Fruit fly (Drosophila melanogaster) whole organism, embryonic: ENCODE results near the gene CG32713.

Source experiments
- Atf3 ChIP-seq: fragments of 200-800 bp; sonication (Bioruptor generic); optimal IDR thresholded peaks from 3 replicates; lab custom pipeline; 2016; ENCODE audit warnings: missing biosample characterization, missing genetic modification characterization
- Awh ChIP-seq: fragments of 200-800 bp; sonication (Bioruptor generic); IDR thresholded peaks from 2 replicates; pipeline ENCODE4, ENCODE4 v1.3.6; 2022; ENCODE audit warnings: missing biosample characterization, missing genetic modification characterization
- BEAF-32 ChIP-seq: fragments of 200-800 bp; sonication (Bioruptor generic); optimal IDR thresholded peaks from 3 replicates; lab custom pipeline; 2017; ENCODE audit warnings: missing biosample characterization, missing genetic modification characterization, mild to moderate bottlenecking, moderate library complexity, missing genetic modification reagents
- CG10274 ChIP-seq: fragments of 200-800 bp; sonication (Bioruptor generic); optimal IDR thresholded peaks from 3 replicates; lab custom pipeline; 2017; ENCODE audit warnings: missing biosample characterization, mild to moderate bottlenecking, missing genetic modification characterization
- CG10979 ChIP-seq: fragments of 200-800 bp; sonication (Bioruptor generic); optimal IDR thresholded peaks from 2 replicates; lab custom pipeline; 2018; ENCODE audit warnings: missing biosample characterization, mild to moderate bottlenecking, missing genetic modification characterization, moderate library complexity
- CG12299 ChIP-seq: fragments of 200-800 bp; sonication (Bioruptor generic); optimal IDR thresholded peaks from 2 replicates; lab custom pipeline; 2018; ENCODE audit warnings: missing biosample characterization, mild to moderate bottlenecking, missing genetic modification characterization
- CG1233 ChIP-seq: fragments of 200-800 bp; sonication (Bioruptor generic); optimal IDR thresholded peaks from 4 replicates; lab custom pipeline; 2018; ENCODE audit warnings: missing biosample characterization, mild to moderate bottlenecking, missing genetic modification characterization
- CG13287 ChIP-seq: fragments of 200-800 bp; sonication (Bioruptor generic); IDR thresholded peaks from 2 replicates; pipeline ENCODE4 v1.3.6; 2022; ENCODE audit warnings: missing biosample characterization, missing genetic modification characterization; ENCODE audit not compliant: partially characterized antibody
- CG14965 ChIP-seq: fragments of 200-800 bp; sonication (Bioruptor generic); optimal IDR thresholded peaks from 2 replicates; lab custom pipeline; 2016; ENCODE audit warnings: missing biosample characterization, missing genetic modification characterization, borderline replicate concordance
- CG15269 ChIP-seq: fragments of 200-800 bp; sonication (Bioruptor generic); optimal IDR thresholded peaks from 2 replicates; lab custom pipeline; 2018; ENCODE audit warnings: missing biosample characterization, mild to moderate bottlenecking, missing genetic modification characterization, moderate library complexity
- CG17568 ChIP-seq: fragments of 200-800 bp; sonication (Bioruptor generic); optimal IDR thresholded peaks from 2 replicates; lab custom pipeline; 2018; ENCODE audit warnings: missing biosample characterization, mild to moderate bottlenecking, missing genetic modification characterization, moderate library complexity
- CG17829 ChIP-seq: fragments of 200-800 bp; optimal IDR thresholded peaks from 2 replicates; lab custom pipeline; 2019; ENCODE audit warnings: missing biosample characterization, mild to moderate bottlenecking, missing genetic modification characterization, moderate library complexity
- CG18262 ChIP-seq: fragments of 200-800 bp; optimal IDR thresholded peaks from 3 replicates; lab custom pipeline; 2019; ENCODE audit warnings: missing biosample characterization, mild to moderate bottlenecking, missing genetic modification characterization, moderate library complexity
- CG1832 ChIP-seq: fragments of 200-800 bp; sonication (Bioruptor generic); optimal IDR thresholded peaks from 2 replicates; lab custom pipeline; 2017; ENCODE audit warnings: missing biosample characterization, mild to moderate bottlenecking, missing genetic modification characterization, inconsistent platforms
- CG34376 ChIP-seq: fragments of 200-800 bp; sonication (Bioruptor generic); optimal IDR thresholded peaks from 2 replicates; lab custom pipeline; 2018; ENCODE audit warnings: missing biosample characterization, mild to moderate bottlenecking, missing genetic modification characterization
- CG6272 ChIP-seq: fragments of 200-800 bp; sonication (Bioruptor generic); IDR thresholded peaks from 2 replicates; pipeline ENCODE4 v1.3.6; 2022; ENCODE audit warnings: missing biosample characterization, missing genetic modification characterization
- CG8944 ChIP-seq: fragments of 200-800 bp; sonication (Bioruptor generic); optimal IDR thresholded peaks from 3 replicates; lab custom pipeline; 2016; ENCODE audit warnings: missing biosample characterization, missing genetic modification characterization
- CG9609 ChIP-seq: fragments of 200-800 bp; sonication (Bioruptor generic); optimal IDR thresholded peaks from 3 replicates; lab custom pipeline; 2016; ENCODE audit warnings: missing biosample characterization, missing genetic modification characterization
- CG9876 ChIP-seq: fragments of 200-800 bp; sonication (Bioruptor generic); optimal IDR thresholded peaks from 2 replicates; lab custom pipeline; 2016; ENCODE audit warnings: missing biosample characterization, missing genetic modification characterization
- D ChIP-seq, 2 experiments: fragments of 200-800 bp in 1 of 2; fragments of >200 bp in 1 of 2; sonication (Bioruptor generic) in 1 of 2; optimal IDR thresholded peaks; 2 replicates in 1 of 2; 3 replicates in 1 of 2; lab custom pipeline; 2017; ENCODE audit warnings: mild to moderate bottlenecking in 1 of 2, missing biosample characterization in 1 of 2, missing genetic modification characterization in 1 of 2, missing genetic modification reagents in 1 of 2
- Drgx ChIP-seq: fragments of 200-800 bp; sonication (Bioruptor generic); IDR thresholded peaks from 2 replicates; pipeline ENCODE4 v1.3.6; 2022; ENCODE audit warnings: missing biosample characterization, missing genetic modification characterization
- E2f2 ChIP-seq: fragments of 200-800 bp; sonication (Bioruptor generic); IDR thresholded peaks from 2 replicates; pipeline ENCODE4 v1.3.6; 2022; ENCODE audit warnings: missing biosample characterization, missing genetic modification characterization
- Eip74EF ChIP-seq, 2 experiments: fragments of 200-800 bp in 1 of 2; fragments of >200 bp in 1 of 2; sonication (Bioruptor generic) in 1 of 2; optimal IDR thresholded peaks; 2 replicates each; lab custom pipeline; 2017 to 2019; ENCODE audit warnings: missing biosample characterization in 2 of 2, missing genetic modification characterization in 2 of 2, mild to moderate bottlenecking in 1 of 2, moderate library complexity in 1 of 2
- HLH3B ChIP-seq: fragments of 200-800 bp; sonication (Bioruptor generic); IDR thresholded peaks from 2 replicates; pipeline ENCODE4 v1.3.6; 2022; ENCODE audit warnings: missing biosample characterization, missing genetic modification characterization
- Hey ChIP-seq: fragments of 200-800 bp; sonication (Bioruptor generic); optimal IDR thresholded peaks from 3 replicates; lab custom pipeline; 2018; ENCODE audit warnings: missing biosample characterization, mild to moderate bottlenecking, missing genetic modification characterization
- HmgD ChIP-seq: fragments of 200-800 bp; sonication (Bioruptor generic); optimal IDR thresholded peaks from 3 replicates; lab custom pipeline; 2016; ENCODE audit warnings: missing biosample characterization, missing genetic modification characterization
- Lhr ChIP-seq: fragments of 200-800 bp; sonication (Bioruptor generic); optimal IDR thresholded peaks from 3 replicates; lab custom pipeline; 2017; ENCODE audit warnings: mild to moderate bottlenecking, missing biosample characterization, missing genetic modification reagents, missing genetic modification characterization
- MBD-R2 ChIP-seq: fragments of 200-800 bp; sonication (Bioruptor generic); IDR thresholded peaks from 2 replicates; pipeline ENCODE4 v1.3.6; 2022; ENCODE audit warnings: missing biosample characterization, missing genetic modification characterization
- NC2β ChIP-seq: fragments of 200-800 bp; sonication (Bioruptor generic); optimal IDR thresholded peaks from 2 replicates; lab custom pipeline; 2016; ENCODE audit warnings: missing biosample characterization, missing genetic modification characterization
- PHDP ChIP-seq: fragments of 200-800 bp; sonication (Bioruptor generic); optimal IDR thresholded peaks from 3 replicates; lab custom pipeline; 2018; ENCODE audit warnings: missing biosample characterization, mild to moderate bottlenecking, missing genetic modification characterization, moderate library complexity
- Six4 ChIP-seq: fragments of 200-800 bp; sonication (Bioruptor generic); optimal IDR thresholded peaks from 2 replicates; lab custom pipeline; 2016; ENCODE audit warnings: missing biosample characterization, missing genetic modification characterization
- Sry-β ChIP-seq: fragments of 200-800 bp; sonication (Bioruptor generic); optimal IDR thresholded peaks from 2 replicates; lab custom pipeline; 2018; ENCODE audit warnings: missing biosample characterization, mild to moderate bottlenecking, missing genetic modification characterization, moderate library complexity
- ac ChIP-seq: fragments of 200-800 bp; sonication (Bioruptor generic); optimal IDR thresholded peaks from 3 replicates; lab custom pipeline; 2017; ENCODE audit warnings: missing biosample characterization, mild to moderate bottlenecking, missing genetic modification characterization
- bsh ChIP-seq, 2 experiments: fragments of 200-800 bp; sonication (Bioruptor generic); optimal IDR thresholded peaks; 2 replicates each; lab custom pipeline; 2017 to 2018; ENCODE audit warnings: mild to moderate bottlenecking in 2 of 2, missing biosample characterization in 2 of 2, missing genetic modification characterization in 2 of 2, moderate library complexity in 1 of 2
- cad ChIP-seq: fragments of >200 bp; optimal IDR thresholded peaks from 2 replicates; lab custom pipeline; 2017; ENCODE audit warnings: missing biosample characterization, missing genetic modification characterization
- disco-r ChIP-seq: fragments of 200-800 bp; sonication (Bioruptor generic); optimal IDR thresholded peaks from 2 replicates; lab custom pipeline; 2016; ENCODE audit warnings: missing biosample characterization, missing genetic modification characterization
- eve ChIP-seq, 2 experiments: fragments of >200 bp; optimal IDR thresholded peaks; 2 replicates each; lab custom pipeline; 2017; ENCODE audit warnings: missing biosample characterization in 2 of 2, missing genetic modification characterization in 2 of 2
- gce ChIP-seq: fragments of 200-800 bp; sonication (Bioruptor generic); IDR thresholded peaks from 3 replicates; pipeline ENCODE4 v1.3.6; 2022; ENCODE audit warnings: missing biosample characterization, missing genetic modification characterization
- ind ChIP-seq: fragments of 200-800 bp; sonication (Bioruptor generic); optimal IDR thresholded peaks from 3 replicates; lab custom pipeline; 2016; ENCODE audit warnings: missing biosample characterization, missing genetic modification characterization
- lola ChIP-seq, 3 experiments: fragments of >200 bp in 2 of 3; fragments of 200-800 bp in 1 of 3; sonication (Bioruptor generic) in 1 of 3; optimal IDR thresholded peaks; 2 replicates each; lab custom pipeline; 2017 to 2019; ENCODE audit warnings: missing biosample characterization in 3 of 3, missing genetic modification characterization in 3 of 3, mild to moderate bottlenecking in 1 of 3, moderate library complexity in 1 of 3
- luna ChIP-seq: fragments of 200-800 bp; sonication (Bioruptor generic); optimal IDR thresholded peaks from 2 replicates; lab custom pipeline; 2016; ENCODE audit warnings: missing biosample characterization, missing genetic modification characterization
- maf-S ChIP-seq: fragments of 200-800 bp; sonication (Bioruptor generic); optimal IDR thresholded peaks from 2 replicates; lab custom pipeline; 2016; ENCODE audit warnings: missing biosample characterization, missing genetic modification characterization
- org-1 ChIP-seq: fragments of 200-800 bp; sonication (Bioruptor generic); optimal IDR thresholded peaks from 2 replicates; lab custom pipeline; 2017; ENCODE audit warnings: missing biosample characterization, missing genetic modification characterization
- pfk ChIP-seq: fragments of 200-800 bp; sonication (Bioruptor generic); optimal IDR thresholded peaks from 2 replicates; lab custom pipeline; 2018; ENCODE audit warnings: missing biosample characterization, mild to moderate bottlenecking, missing genetic modification characterization, moderate library complexity
- pnt ChIP-seq: fragments of 200-800 bp; sonication (Bioruptor generic); optimal IDR thresholded peaks from 3 replicates; lab custom pipeline; 2016; ENCODE audit warnings: missing biosample characterization, missing genetic modification characterization
- salm ChIP-seq: fragments of 200-800 bp; sonication (Bioruptor generic); optimal IDR thresholded peaks from 2 replicates; lab custom pipeline; 2018; ENCODE audit warnings: missing biosample characterization, mild to moderate bottlenecking, missing genetic modification characterization
- stc ChIP-seq: fragments of 200-800 bp; sonication (Bioruptor generic); IDR thresholded peaks from 2 replicates; pipeline ENCODE4 v1.3.6; 2022; ENCODE audit warnings: missing biosample characterization, missing genetic modification characterization
- ttk ChIP-seq: fragments of 200-800 bp; sonication (Bioruptor generic); IDR thresholded peaks from 2 replicates; pipeline ENCODE4 v2.1.2; 2022; ENCODE audit warnings: missing biosample characterization, missing genetic modification characterization
- unc-4 ChIP-seq: fragments of 200-800 bp; sonication (Bioruptor generic); IDR thresholded peaks from 2 replicates; pipeline ENCODE4 v1.3.6; 2022; ENCODE audit warnings: missing biosample characterization, missing genetic modification characterization; ENCODE audit not compliant: partially characterized antibody
- z ChIP-seq: fragments of 200-800 bp; sonication (Bioruptor generic); IDR thresholded peaks from 3 replicates; pipeline ENCODE4 v1.3.6; 2022; ENCODE audit warnings: missing biosample characterization, missing genetic modification characterization

The CG32713 gene

DNA sequence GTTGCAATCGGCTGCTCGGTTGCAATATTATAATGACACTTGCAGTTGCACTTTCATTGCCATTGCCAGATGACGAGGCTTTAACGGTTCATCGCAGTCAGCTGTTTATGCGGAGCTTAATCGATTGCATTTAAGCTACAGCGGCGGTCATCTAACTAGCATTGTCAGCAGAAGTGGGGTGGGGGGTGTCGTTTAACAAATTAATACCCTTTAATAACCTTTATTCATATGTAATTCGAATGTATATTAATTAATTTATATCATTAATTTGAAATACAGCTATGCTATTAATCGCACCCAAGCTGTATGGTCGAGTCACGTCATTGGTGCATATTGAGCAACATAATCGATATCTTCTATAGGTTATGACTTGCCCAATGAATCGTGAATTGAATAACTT lies 35.4 kb upstream of the CG32713 start (continued):
- peak; percentile 3 for TF ChIP-seq CG10274 (GFP tag; lab: Kevin White, UChicago)
- peak; percentile 88 for TF ChIP-seq stc (GFP tag; lab: Robert Waterston, UW)
- no peak for TF ChIP-seq CG9876
- TF ChIP-seq Atf3 (GFP tag; lab: Kevin White, UChicago): no peak
- TF ChIP-seq z (GFP tag; lab: Robert Waterston, UW): no peak
- peak; percentile 82 for TF ChIP-seq salm (tag; lab: Kevin White, UChicago)
- TF ChIP-seq E2f2: peak; percentile 64
- no peak for TF ChIP-seq CG34376 (GFP tag; lab: Kevin White, UChicago)
- TF ChIP-seq lola (GFP tag; optimal IDR thresholded peaks at IDR 0.05; lab: Kevin White, UChicago): peak in 1 of 3 experiments; percentile 42
- TF ChIP-seq ind (GFP tag; lab: Kevin White, UChicago): peak; percentile 71
- no peak for TF ChIP-seq pfk (GFP tag; lab: Kevin White, UChicago)
- TF ChIP-seq Drgx (GFP tag; lab: Robert Waterston, UW): peak; percentile 88
- TF ChIP-seq cad (GFP tag; lab: Kevin White, UChicago): no peak
- TF ChIP-seq CG9609: no peak
- TF ChIP-seq CG14965 (GFP tag; lab: Kevin White, UChicago): no peak
- TF ChIP-seq eve (GFP tag; optimal IDR thresholded peaks at IDR 0.05; lab: Kevin White, UChicago): peak in 1 of 2 experiments; percentile 79
- no peak for TF ChIP-seq HmgD (GFP tag; lab: Kevin White, UChicago)
- no peak for TF ChIP-seq D (optimal IDR thresholded peaks at IDR 0.05; lab: Kevin White, UChicago)
- peak; percentile 71 for TF ChIP-seq D (GFP tag; optimal IDR thresholded peaks at IDR 0.05; lab: Kevin White, UChicago)
- TF ChIP-seq CG18262: peak; percentile 76
- peak; percentile 90 for TF ChIP-seq ttk (GFP tag; lab: Robert Waterston, UW)
- peak; percentile 9 for TF ChIP-seq CG12299 (tag; lab: Kevin White, UChicago)
- peak; percentile 74 for TF ChIP-seq Six4 (GFP tag; lab: Kevin White, UChicago)
- TF ChIP-seq CG1832: no peak
- peak; percentile 66 for TF ChIP-seq CG6272 (GFP tag; lab: Robert Waterston, UW)
- no peak for TF ChIP-seq NC2β (GFP tag; lab: Kevin White, UChicago)
- no peak for TF ChIP-seq ac
- TF ChIP-seq Awh (GFP tag; lab: Robert Waterston, UW): peak; percentile 86
- peak; percentile 79; the same call in 1 of the 3 replicates for TF ChIP-seq gce (GFP tag; lab: Robert Waterston, UW)
- peak; percentile 73 for TF ChIP-seq CG17829
- peak; percentile 39 for TF ChIP-seq CG17568 (GFP tag; lab: Kevin White, UChicago)
- no peak for TF ChIP-seq Sry-β (GFP tag; lab: Kevin White, UChicago)
- peak; percentile 43 for TF ChIP-seq Lhr
- peak; percentile 73 for TF ChIP-seq CG1233 (GFP tag; lab: Kevin White, UChicago)
- peak; percentile 92 for TF ChIP-seq HLH3B (GFP tag; lab: Robert Waterston, UW)
- TF ChIP-seq CG15269 (tag; lab: Kevin White, UChicago): peak; percentile 87
- TF ChIP-seq org-1: peak; percentile 65
- no peak for TF ChIP-seq luna (GFP tag; lab: Kevin White, UChicago)
- TF ChIP-seq Hey: no peak
- TF ChIP-seq BEAF-32 (GFP tag; lab: Kevin White, UChicago): no peak
- no peak for TF ChIP-seq maf-S (GFP tag; lab: Kevin White, UChicago)
- TF ChIP-seq MBD-R2: peak; percentile 33; the same call in 1 of the 2 replicates
- TF ChIP-seq CG10979: peak; percentile 80
- no peak for TF ChIP-seq unc-4 (GFP tag; lab: Robert Waterston, UW)
- TF ChIP-seq PHDP (tag; lab: Kevin White, UChicago): peak; percentile 74
- no peak for TF ChIP-seq CG13287 (GFP tag; lab: Robert Waterston, UW)
- TF ChIP-seq bsh (GFP tag; optimal IDR thresholded peaks at IDR 0.05; lab: Kevin White, UChicago): peak in 1 of 2 experiments; percentile 85
- TF ChIP-seq Eip74EF (GFP tag; optimal IDR thresholded peaks at IDR 0.05; lab: Kevin White, UChicago): peak in 1 of 2 experiments; percentile 65
- peak; percentile 18 for TF ChIP-seq CG8944 (GFP tag; lab: Kevin White, UChicago)
- no peak for TF ChIP-seq disco-r (GFP tag; lab: Kevin White, UChicago)
- no peak for TF ChIP-seq pnt
